Fruit fly (Drosophila melanogaster) whole organism, prepupa: ENCODE data around the gene Amnionless.

Source experiments
- CG10631 ChIP-seq: fragments of 200-800 bp; sonication (Bioruptor generic); optimal IDR thresholded peaks from 2 replicates; lab custom pipeline; 2016; ENCODE audit warnings: missing biosample characterization, missing genetic modification characterization
- CG11294 ChIP-seq: fragments of 200-800 bp; sonication (Bioruptor generic); IDR thresholded peaks from 2 replicates; pipeline ENCODE4 v1.3.6; 2022; ENCODE audit warnings: missing biosample characterization, missing genetic modification characterization
- CG11902 ChIP-seq: fragments of 200-800 bp; sonication (Bioruptor generic); optimal IDR thresholded peaks from 3 replicates; lab custom pipeline; 2016; ENCODE audit warnings: missing biosample characterization, missing genetic modification characterization
- CG16779 ChIP-seq: fragments of 200-800 bp; sonication (Bioruptor generic); optimal IDR thresholded peaks from 3 replicates; lab custom pipeline; 2017; ENCODE audit warnings: missing biosample characterization, mild to moderate bottlenecking, missing genetic modification characterization
- CG34406 ChIP-seq: fragments of 200-800 bp; sonication (Bioruptor generic); optimal IDR thresholded peaks from 3 replicates; lab custom pipeline; 2016; ENCODE audit warnings: missing biosample characterization, missing genetic modification characterization
- CG3919 ChIP-seq: fragments of 200-800 bp; sonication (Bioruptor generic); optimal IDR thresholded peaks from 3 replicates; lab custom pipeline; 2016; ENCODE audit warnings: missing biosample characterization, missing genetic modification characterization
- CG4318 ChIP-seq: fragments of 200-800 bp; sonication (Bioruptor generic); optimal IDR thresholded peaks from 3 replicates; lab custom pipeline; 2017; ENCODE audit warnings: missing biosample characterization, mild to moderate bottlenecking, missing genetic modification characterization
- CG6163 ChIP-seq: fragments of 200-800 bp; sonication (Bioruptor generic); IDR thresholded peaks from 3 replicates; pipeline ENCODE4 v1.3.6; 2022; ENCODE audit warnings: missing biosample characterization, missing genetic modification characterization
- CG6276 ChIP-seq: fragments of 200-800 bp; sonication (Bioruptor generic); optimal IDR thresholded peaks from 2 replicates; lab custom pipeline; 2017; ENCODE audit warnings: missing biosample characterization, mild to moderate bottlenecking, missing genetic modification characterization
- CG6808 ChIP-seq: fragments of 200-800 bp; sonication (Bioruptor generic); optimal IDR thresholded peaks from 3 replicates; lab custom pipeline; 2017; ENCODE audit warnings: missing biosample characterization, missing genetic modification characterization, mild to moderate bottlenecking, moderate library complexity, missing genetic modification reagents
- CG6854 ChIP-seq: fragments of 200-800 bp; sonication (Bioruptor generic); optimal IDR thresholded peaks from 2 replicates; lab custom pipeline; 2017; ENCODE audit warnings: missing biosample characterization, mild to moderate bottlenecking, missing genetic modification characterization
- CG7368 ChIP-seq: fragments of 200-800 bp; sonication (Bioruptor generic); optimal IDR thresholded peaks from 3 replicates; lab custom pipeline; 2016; ENCODE audit warnings: missing biosample characterization, missing genetic modification characterization
- CG8119 ChIP-seq: fragments of 200-800 bp; sonication (Bioruptor generic); IDR thresholded peaks from 3 replicates; pipeline ENCODE4 v1.3.6; 2022; ENCODE audit warnings: missing biosample characterization, missing genetic modification characterization
- CG8319 ChIP-seq: fragments of 200-800 bp; sonication (Bioruptor generic); optimal IDR thresholded peaks from 3 replicates; lab custom pipeline; 2016; ENCODE audit warnings: missing biosample characterization, missing genetic modification characterization
- CG8632 ChIP-seq: fragments of 200-800 bp; sonication (Bioruptor generic); optimal IDR thresholded peaks from 3 replicates; lab custom pipeline; 2016; ENCODE audit warnings: missing biosample characterization, missing genetic modification characterization
- CG9139 ChIP-seq: fragments of 200-800 bp; sonication (Bioruptor generic); optimal IDR thresholded peaks from 3 replicates; lab custom pipeline; 2017; ENCODE audit warnings: missing biosample characterization, mild to moderate bottlenecking, missing genetic modification characterization
- Eip75B ChIP-seq: fragments of 200-800 bp; sonication (Bioruptor generic); optimal IDR thresholded peaks from 3 replicates; lab custom pipeline; 2016; ENCODE audit warnings: missing biosample characterization, missing genetic modification characterization
- Eip78C ChIP-seq: fragments of 200-800 bp; sonication (Bioruptor generic); peaks from one replicate; lab custom pipeline; 2016; ENCODE audit warnings: missing biosample characterization, missing genetic modification characterization
- Ets21C ChIP-seq: fragments of 200-800 bp; sonication (Bioruptor generic); optimal IDR thresholded peaks from 3 replicates; lab custom pipeline; 2016; ENCODE audit warnings: missing biosample characterization, missing genetic modification characterization
- Ets96B ChIP-seq: fragments of 200-800 bp; optimal IDR thresholded peaks from 2 replicates; lab custom pipeline; 2019; ENCODE audit warnings: missing biosample characterization, mild to moderate bottlenecking, missing genetic modification characterization, moderate library complexity
- Gug ChIP-seq: fragments of 200-800 bp; sonication (Bioruptor generic); IDR thresholded peaks from 2 replicates; pipeline ENCODE4 v1.3.6; 2022; ENCODE audit warnings: missing biosample characterization, missing genetic modification characterization
- Hr38 ChIP-seq: sonication (Bioruptor generic); optimal IDR thresholded peaks from 2 replicates; lab custom pipeline; 2016; ENCODE audit warnings: missing biosample characterization, missing genetic modification characterization
- Hr39 ChIP-seq: fragments of 200-800 bp; sonication (Bioruptor generic); optimal IDR thresholded peaks from 2 replicates; lab custom pipeline; 2016; ENCODE audit warnings: missing biosample characterization, missing genetic modification characterization
- Hr4 ChIP-seq: fragments of 200-800 bp; sonication (Bioruptor generic); optimal IDR thresholded peaks from 3 replicates; lab custom pipeline; 2016; ENCODE audit warnings: missing biosample characterization, missing genetic modification characterization
- Lpt ChIP-seq: fragments of 200-800 bp; sonication (Bioruptor generic); optimal IDR thresholded peaks from 3 replicates; lab custom pipeline; 2016; ENCODE audit warnings: missing biosample characterization, missing genetic modification characterization
- Met ChIP-seq: fragments of 200-800 bp; sonication (Bioruptor generic); optimal IDR thresholded peaks from 3 replicates; lab custom pipeline; 2016; ENCODE audit warnings: missing biosample characterization, missing genetic modification characterization
- Sox102F ChIP-seq: fragments of 200-800 bp; sonication (Bioruptor generic); optimal IDR thresholded peaks from 2 replicates; lab custom pipeline; 2016; ENCODE audit warnings: missing biosample characterization, mild to moderate bottlenecking, missing genetic modification characterization
- Sox14 ChIP-seq: fragments of 200-800 bp; sonication (Bioruptor generic); optimal IDR thresholded peaks from 3 replicates; lab custom pipeline; 2016; ENCODE audit warnings: missing biosample characterization, missing genetic modification characterization
- achi ChIP-seq: fragments of 200-800 bp; sonication (Bioruptor generic); optimal IDR thresholded peaks from 3 replicates; lab custom pipeline; 2016; ENCODE audit warnings: missing biosample characterization, missing genetic modification characterization
- acj6 ChIP-seq: fragments of 200-800 bp; sonication (Bioruptor generic); optimal IDR thresholded peaks from 3 replicates; lab custom pipeline; 2016; ENCODE audit warnings: missing biosample characterization, missing genetic modification characterization
- dac ChIP-seq: fragments of 200-800 bp; sonication (Bioruptor generic); optimal IDR thresholded peaks from 2 replicates; lab custom pipeline; 2017; ENCODE audit warnings: missing biosample characterization, mild to moderate bottlenecking, missing genetic modification characterization
- eg ChIP-seq: fragments of 200-800 bp; sonication (Bioruptor generic); IDR thresholded peaks from 3 replicates; pipeline ENCODE4 v1.3.6; 2022; ENCODE audit warnings: missing biosample characterization, missing genetic modification characterization
- fd59A ChIP-seq: fragments of 200-800 bp; sonication (Bioruptor generic); optimal IDR thresholded peaks from 2 replicates; lab custom pipeline; 2017; ENCODE audit warnings: missing biosample characterization, mild to moderate bottlenecking, missing genetic modification characterization, missing genetic modification reagents
- fd85E ChIP-seq: fragments of 200-800 bp; sonication (Bioruptor generic); optimal IDR thresholded peaks from 3 replicates; lab custom pipeline; 2016; ENCODE audit warnings: missing biosample characterization, missing genetic modification characterization
- fkh ChIP-seq: fragments of 200-800 bp; sonication (Bioruptor generic); optimal IDR thresholded peaks from 3 replicates; lab custom pipeline; 2017; ENCODE audit warnings: missing biosample characterization, mild to moderate bottlenecking, missing genetic modification characterization, moderate library complexity
- lz ChIP-seq: fragments of 200-800 bp; sonication (Bioruptor generic); optimal IDR thresholded peaks from 3 replicates; lab custom pipeline; 2016; ENCODE audit warnings: missing biosample characterization, missing genetic modification characterization
- net ChIP-seq: fragments of 200-800 bp; sonication (Bioruptor generic); optimal IDR thresholded peaks from 3 replicates; lab custom pipeline; 2016; ENCODE audit warnings: missing biosample characterization, missing genetic modification characterization
- pdm3 ChIP-seq: fragments of 200-800 bp; sonication (Bioruptor generic); optimal IDR thresholded peaks from 3 replicates; lab custom pipeline; 2016; ENCODE audit warnings: missing biosample characterization, missing genetic modification characterization
- salr ChIP-seq, 2 experiments: fragments of 200-800 bp; sonication (Bioruptor generic); optimal IDR thresholded peaks; 3 replicates each; lab custom pipeline; 2016 to 2018; ENCODE audit warnings: missing biosample characterization in 2 of 2, missing genetic modification characterization in 2 of 2, mild to moderate bottlenecking in 1 of 2
- spab ChIP-seq: fragments of 200-800 bp; sonication (Bioruptor generic); optimal IDR thresholded peaks from 2 replicates; lab custom pipeline; 2017; ENCODE audit warnings: missing biosample characterization, mild to moderate bottlenecking, missing genetic modification characterization, missing genetic modification reagents
- ss ChIP-seq, 2 experiments: fragments of 200-800 bp; sonication (Bioruptor generic); optimal IDR thresholded peaks; 2 replicates in 1 of 2; 3 replicates in 1 of 2; lab custom pipeline; 2017 to 2018; ENCODE audit warnings: mild to moderate bottlenecking in 2 of 2, missing biosample characterization in 2 of 2, missing genetic modification characterization in 2 of 2, moderate library complexity in 1 of 2
- svp ChIP-seq: fragments of 200-800 bp; sonication (Bioruptor generic); peaks from one replicate; lab custom pipeline; 2016; ENCODE audit warnings: missing biosample characterization, missing genetic modification characterization
- topi ChIP-seq: fragments of 200-800 bp; sonication (Bioruptor generic); optimal IDR thresholded peaks from 3 replicates; lab custom pipeline; 2016; ENCODE audit warnings: missing biosample characterization, missing genetic modification characterization
- vri ChIP-seq: fragments of 200-800 bp; sonication (Bioruptor generic); optimal IDR thresholded peaks from 3 replicates; lab custom pipeline; 2016; ENCODE audit warnings: missing biosample characterization, mild to moderate bottlenecking, missing genetic modification characterization

The Amnionless gene

dm6 chr2L:247845-248473, 41.0 kb downstream of the Amnionless start (continued):
- TF ChIP-seq CG4318 (GFP tag; lab: Kevin White, UChicago) (peak; percentile 78), pdm3 (GFP tag; lab: Kevin White, UChicago) (peak; percentile 51), CG6276 (GFP tag; lab: Kevin White, UChicago) (peak; percentile 65), CG8119 (peak; percentile 68), CG10631 (GFP tag; lab: Kevin White, UChicago) (peak; percentile 76), spab (GFP tag; lab: Kevin White, UChicago) (peak; percentile 61), Eip78C (GFP tag; lab: Kevin White, UChicago) (peak; percentile 88), CG6854 (peak; percentile 52), Met (GFP tag; lab: Kevin White, UChicago) (peak; percentile 77), Gug (GFP tag; lab: Robert Waterston, UW) (peak; percentile 39; the same call in 1 of the 2 replicates), CG8319 (GFP tag; lab: Kevin White, UChicago) (peak; percentile 55), dac (GFP tag; lab: Kevin White, UChicago) (peak; percentile 63), CG11294 (GFP tag; lab: Robert Waterston, UW) (peak; percentile 50), CG9139 (GFP tag; lab: Kevin White, UChicago) (no peak), Sox14 (GFP tag; lab: Kevin White, UChicago) (peak; percentile 53), CG11902 (GFP tag; lab: Kevin White, UChicago) (peak; percentile 52), achi (GFP tag; lab: Kevin White, UChicago) (peak; percentile 82), fd59A (GFP tag; lab: Kevin White, UChicago) (peak; percentile 34), CG34406 (GFP tag; lab: Kevin White, UChicago) (peak; percentile 67), fd85E (GFP tag; lab: Kevin White, UChicago) (peak; percentile 38), CG7368 (GFP tag; lab: Kevin White, UChicago) (peak; percentile 40), vri (peak; percentile 28), CG3919 (GFP tag; lab: Kevin White, UChicago) (peak; percentile 67), CG6808 (GFP tag; lab: Kevin White, UChicago) (peak; percentile 42), Sox102F (GFP tag; lab: Kevin White, UChicago) (peak; percentile 67), Hr39 (peak; percentile 58), Hr4 (peak; percentile 66)

DNA sequence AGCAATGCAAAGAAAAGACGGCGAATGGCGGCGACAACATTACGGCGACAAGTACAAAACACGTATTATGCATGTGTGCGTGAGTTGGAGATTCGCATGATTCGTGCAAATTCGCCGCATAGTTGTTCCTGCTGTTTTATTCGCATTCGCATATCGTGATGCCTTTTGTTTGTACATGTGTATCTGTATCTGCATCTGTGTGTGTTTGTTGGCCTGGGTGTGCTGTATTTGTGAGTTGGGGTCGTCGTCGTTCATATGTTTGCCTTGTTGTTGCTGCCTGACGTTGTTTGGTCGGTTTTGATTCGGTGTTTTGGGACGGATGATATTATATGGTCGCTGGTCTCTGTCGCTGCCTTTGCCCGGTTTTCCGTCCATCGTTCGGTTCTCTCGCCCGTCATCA, 41.5 kb downstream of the Amnionless start:
- no peak for TF ChIP-seq salr (GFP tag; optimal IDR thresholded peaks at IDR 0.05; lab: Kevin White, UChicago)
- TF ChIP-seq Sox102F (GFP tag; lab: Kevin White, UChicago): no peak
- TF ChIP-seq ss (GFP tag; optimal IDR thresholded peaks at IDR 0.05; lab: Kevin White, UChicago): peak in 1 of 2 experiments; percentile 43
- TF ChIP-seq CG6163 (GFP tag; lab: Robert Waterston, UW): no peak; the same call in 2 of the 3 replicates
- no peak for TF ChIP-seq fkh (GFP tag; lab: Kevin White, UChicago)
- no peak for TF ChIP-seq CG3919 (GFP tag; lab: Kevin White, UChicago)
- no peak for TF ChIP-seq Hr38 (GFP tag; lab: Kevin White, UChicago)

dm6 chr2L:246656-247340, 42.1 kb downstream of the Amnionless start:
- peak; percentile 96 for TF ChIP-seq CG6163 (GFP tag; lab: Robert Waterston, UW)
- peak; percentile 82 for TF ChIP-seq CG6276 (GFP tag; lab: Kevin White, UChicago)
- peak; percentile 80 for TF ChIP-seq fkh (GFP tag; lab: Kevin White, UChicago)
- TF ChIP-seq Lpt (GFP tag; lab: Kevin White, UChicago): peak; percentile 79
- TF ChIP-seq Hr39: no peak
- TF ChIP-seq pdm3 (GFP tag; lab: Kevin White, UChicago): no peak
- no peak for TF ChIP-seq Sox102F (GFP tag; lab: Kevin White, UChicago)
- no peak for TF ChIP-seq fd85E (GFP tag; lab: Kevin White, UChicago)
- TF ChIP-seq CG8319 (GFP tag; lab: Kevin White, UChicago): peak; percentile 8
- peak; percentile 92 for TF ChIP-seq eg (GFP tag; lab: Robert Waterston, UW)
- no peak for TF ChIP-seq topi (GFP tag; lab: Kevin White, UChicago)
- peak; percentile 20 for TF ChIP-seq Ets96B
- peak; percentile 43 for TF ChIP-seq Sox14 (GFP tag; lab: Kevin White, UChicago)
- no peak for TF ChIP-seq Ets21C (GFP tag; lab: Kevin White, UChicago)
- TF ChIP-seq CG6854: peak; percentile 81
- TF ChIP-seq Hr38 (GFP tag; lab: Kevin White, UChicago): peak; percentile 33
- peak; percentile 20 for TF ChIP-seq CG8632 (GFP tag; lab: Kevin White, UChicago)
- peak; percentile 85 for TF ChIP-seq CG16779 (tag; lab: Kevin White, UChicago)
- TF ChIP-seq CG3919 (GFP tag; lab: Kevin White, UChicago): peak; percentile 56
- TF ChIP-seq svp (GFP tag; lab: Kevin White, UChicago): no peak
- TF ChIP-seq net (GFP tag; lab: Kevin White, UChicago): peak; percentile 76
- peak; percentile 88 for TF ChIP-seq Eip78C (GFP tag; lab: Kevin White, UChicago)
- TF ChIP-seq salr (GFP tag; optimal IDR thresholded peaks at IDR 0.05; lab: Kevin White, UChicago): peak; percentile 41 to 50
- no peak for TF ChIP-seq acj6 (GFP tag; lab: Kevin White, UChicago)
- no peak for TF ChIP-seq lz (GFP tag; lab: Kevin White, UChicago)
- TF ChIP-seq CG34406 (GFP tag; lab: Kevin White, UChicago): peak; percentile 43
- TF ChIP-seq Eip75B (GFP tag; lab: Kevin White, UChicago): peak; percentile 61
